Worm (Caenorhabditis elegans) whole organism, young adult: ENCODE data around the gene C18E9.9.
A peak's percentile ranks its signal among the peaks of the same experiment; 100 is the strongest.

Experiments
- B0336.3 ChIP-seq: fragments of 200-800 bp; sonication (Bioruptor generic); IDR thresholded peaks from 2 replicates; pipeline ENCODE4 v1.3.6; 2022; ENCODE audit warnings: missing genetic modification characterization, missing compliant biosample characterization
- C06A6.2 ChIP-seq: fragments of 200-800 bp; sonication (Bioruptor generic); conservative IDR thresholded peaks from 2 replicates; pipeline ENCODE4 v1.3.6; 2022; ENCODE audit warnings: missing genetic modification characterization, missing compliant biosample characterization
- D2030.7 ChIP-seq: fragments of 200-800 bp; sonication (Bioruptor generic); IDR thresholded peaks from 2 replicates; pipeline ENCODE4 v1.3.6; 2022; ENCODE audit warnings: missing genetic modification reagents, missing genetic modification characterization, missing compliant biosample characterization
- K11D2.4 ChIP-seq: fragments of 200-800 bp; sonication (Bioruptor generic); IDR thresholded peaks from 2 replicates; pipeline ENCODE4 v1.3.6; 2022; ENCODE audit warnings: missing genetic modification reagents, missing genetic modification characterization, missing compliant biosample characterization
- Y53F4B.3 ChIP-seq: fragments of 200-800 bp; sonication (Bioruptor generic); IDR thresholded peaks from 2 replicates; pipeline ENCODE4 v1.3.6; 2022; ENCODE audit warnings: missing genetic modification reagents, missing genetic modification characterization, missing compliant biosample characterization

DNA sequence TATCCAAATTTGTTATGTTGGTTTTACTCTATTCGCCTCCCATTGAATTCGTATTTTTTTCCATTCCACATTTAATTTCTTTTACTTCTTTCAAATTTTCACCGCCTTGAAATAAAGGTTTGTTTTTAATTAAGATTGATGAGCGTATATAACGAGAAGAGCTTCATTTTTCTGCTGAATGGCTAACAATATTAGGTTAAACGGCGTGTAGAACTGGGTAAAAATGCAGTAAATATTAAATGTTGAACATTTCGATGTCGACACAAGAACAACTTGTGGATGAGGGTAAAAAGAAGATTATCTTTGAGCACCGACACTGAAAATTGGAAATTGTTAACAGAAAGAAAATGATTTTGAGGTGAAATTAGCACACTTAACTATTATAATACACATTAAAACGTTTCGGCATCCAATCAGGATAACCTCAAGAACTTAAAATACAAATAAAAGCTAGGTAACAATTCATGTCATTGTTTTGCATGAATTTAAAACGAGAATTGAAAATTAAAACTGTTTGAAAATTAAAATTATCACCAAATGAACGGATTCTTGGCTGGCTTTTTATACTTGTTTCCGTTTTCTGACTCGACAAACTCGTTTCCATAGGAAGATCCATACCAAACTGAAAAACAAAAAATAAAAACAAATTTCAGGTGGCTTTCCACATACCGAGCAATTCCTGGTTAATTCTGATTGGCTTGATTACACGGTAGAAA, 50.3 kb downstream of the C18E9.9 start:
- TF ChIP-seq K11D2.4 = no peak
- TF ChIP-seq Y53F4B.3 = no peak
- TF ChIP-seq B0336.3 (GFP tag; lab: Robert Waterston, UW) = 0 out of 2 replicates have a peak, but pooled peaks have one; percentile 21
- TF ChIP-seq C06A6.2 (GFP tag; lab: Robert Waterston, UW) = no peak
- TF ChIP-seq D2030.7 (GFP tag; lab: Robert Waterston, UW) = peak; percentile 34; the same call in 1 of the 2 replicates
